Fruit fly (Drosophila melanogaster) whole organism, embryonic: ENCODE data around the gene T48.

ENCODE experiments used
- ATbp ChIP-seq: fragments of 200-800 bp; sonication (Bioruptor generic); optimal IDR thresholded peaks from 2 replicates; lab custom pipeline; 2017; ENCODE audit warnings: missing biosample characterization, mild to moderate bottlenecking, missing genetic modification characterization, missing genetic modification reagents
- CG11093 ChIP-seq: fragments of 200-800 bp; sonication (Bioruptor generic); IDR thresholded peaks from 3 replicates; pipeline ENCODE4 v1.3.6; 2022; ENCODE audit warnings: missing biosample characterization, missing genetic modification characterization
- CG11456 ChIP-seq: fragments of 200-800 bp; sonication (Bioruptor generic); IDR thresholded peaks from 3 replicates; pipeline ENCODE4 v1.3.6; 2022; ENCODE audit warnings: missing biosample characterization, missing genetic modification characterization
- CG12236 ChIP-seq: fragments of 200-800 bp; sonication (Bioruptor generic); optimal IDR thresholded peaks from 2 replicates; lab custom pipeline; 2016; ENCODE audit warnings: missing biosample characterization, missing genetic modification characterization
- CG13296 ChIP-seq: fragments of 200-800 bp; sonication (Bioruptor generic); optimal IDR thresholded peaks from 3 replicates; lab custom pipeline; 2018; ENCODE audit warnings: missing biosample characterization, mild to moderate bottlenecking, missing genetic modification characterization
- CG13424 ChIP-seq: fragments of 200-800 bp; sonication (Bioruptor generic); optimal IDR thresholded peaks from 2 replicates; lab custom pipeline; 2019; ENCODE audit warnings: missing biosample characterization, mild to moderate bottlenecking, missing genetic modification characterization, moderate library complexity
- CG15269 ChIP-seq: fragments of 200-800 bp; sonication (Bioruptor generic); optimal IDR thresholded peaks from 2 replicates; lab custom pipeline; 2018; ENCODE audit warnings: missing biosample characterization, mild to moderate bottlenecking, missing genetic modification characterization, moderate library complexity
- CG15601 ChIP-seq: fragments of 200-800 bp; sonication (Bioruptor generic); optimal IDR thresholded peaks from 3 replicates; lab custom pipeline; 2019; ENCODE audit warnings: missing biosample characterization, mild to moderate bottlenecking, missing genetic modification characterization, moderate library complexity
- CG1647 ChIP-seq: fragments of 200-800 bp; sonication (Bioruptor generic); optimal IDR thresholded peaks from 3 replicates; lab custom pipeline; 2016; ENCODE audit warnings: missing biosample characterization, missing genetic modification characterization
- CG16863 ChIP-seq: fragments of 200-800 bp; sonication (Bioruptor generic); optimal IDR thresholded peaks from 3 replicates; lab custom pipeline; 2016; ENCODE audit warnings: missing biosample characterization, missing genetic modification characterization
- CG30403 ChIP-seq: fragments of 200-800 bp; sonication (Bioruptor generic); optimal IDR thresholded peaks from 3 replicates; lab custom pipeline; 2016; ENCODE audit warnings: missing biosample characterization, missing genetic modification characterization
- CG33557 ChIP-seq: fragments of 200-800 bp; sonication (Bioruptor generic); optimal IDR thresholded peaks from 2 replicates; lab custom pipeline; 2019; ENCODE audit warnings: missing biosample characterization, mild to moderate bottlenecking, missing genetic modification characterization, moderate library complexity
- CG4360 ChIP-seq: fragments of 200-800 bp; sonication (Bioruptor generic); IDR thresholded peaks from 2 replicates; pipeline ENCODE4 v1.3.6; 2022; ENCODE audit warnings: missing biosample characterization, missing genetic modification characterization
- CG4707 ChIP-seq: fragments of 200-800 bp; sonication (Bioruptor generic); optimal IDR thresholded peaks from 2 replicates; lab custom pipeline; 2018; ENCODE audit warnings: missing biosample characterization, mild to moderate bottlenecking, missing genetic modification characterization, moderate library complexity
- CG4854 ChIP-seq: fragments of 200-800 bp; sonication (Bioruptor generic); optimal IDR thresholded peaks from 2 replicates; lab custom pipeline; 2016; ENCODE audit warnings: missing biosample characterization, missing genetic modification characterization, inconsistent platforms
- CG7745 ChIP-seq: fragments of 200-800 bp; sonication (Bioruptor generic); optimal IDR thresholded peaks from 2 replicates; lab custom pipeline; 2018; ENCODE audit warnings: missing biosample characterization, mild to moderate bottlenecking, missing genetic modification characterization, moderate library complexity
- CG7839 ChIP-seq: fragments of 200-800 bp; sonication (Bioruptor generic); optimal IDR thresholded peaks from 3 replicates; lab custom pipeline; 2018; ENCODE audit warnings: missing biosample characterization, mild to moderate bottlenecking, missing genetic modification characterization, moderate library complexity
- CG8924 ChIP-seq: fragments of 200-800 bp; optimal IDR thresholded peaks from 3 replicates; lab custom pipeline; 2019; ENCODE audit warnings: missing biosample characterization, mild to moderate bottlenecking, missing genetic modification characterization, moderate library complexity
- CG9876 ChIP-seq: fragments of 200-800 bp; sonication (Bioruptor generic); optimal IDR thresholded peaks from 2 replicates; lab custom pipeline; 2016; ENCODE audit warnings: missing biosample characterization, missing genetic modification characterization
- D ChIP-seq, 2 experiments: fragments of 200-800 bp in 1 of 2; fragments of >200 bp in 1 of 2; sonication (Bioruptor generic) in 1 of 2; optimal IDR thresholded peaks; 2 replicates in 1 of 2; 3 replicates in 1 of 2; lab custom pipeline; 2017; ENCODE audit warnings: mild to moderate bottlenecking in 1 of 2, missing biosample characterization in 1 of 2, missing genetic modification characterization in 1 of 2, missing genetic modification reagents in 1 of 2
- Dbx ChIP-seq: fragments of 200-800 bp; sonication (Bioruptor generic); IDR thresholded peaks from 3 replicates; pipeline ENCODE4 v1.3.6; 2022; ENCODE audit warnings: missing biosample characterization, missing genetic modification characterization
- Dek ChIP-seq: fragments of 200-800 bp; sonication (Bioruptor generic); optimal IDR thresholded peaks from 3 replicates; lab custom pipeline; 2019; ENCODE audit warnings: missing biosample characterization, mild to moderate bottlenecking, missing genetic modification characterization, moderate library complexity
- Dip3 ChIP-seq: fragments of 200-800 bp; sonication (Bioruptor generic); optimal IDR thresholded peaks from 3 replicates; lab custom pipeline; 2016; ENCODE audit warnings: missing biosample characterization, missing genetic modification characterization
- Elba2 ChIP-seq: fragments of 200-800 bp; sonication (Bioruptor generic); optimal IDR thresholded peaks from 3 replicates; lab custom pipeline; 2016; ENCODE audit warnings: missing biosample characterization, missing genetic modification characterization
- Ets97D ChIP-seq: fragments of 200-800 bp; sonication (Bioruptor generic); optimal IDR thresholded peaks from 3 replicates; lab custom pipeline; 2016; ENCODE audit warnings: missing biosample characterization, missing genetic modification characterization
- Fer3 ChIP-seq: fragments of 200-800 bp; sonication (Bioruptor generic); optimal IDR thresholded peaks from 2 replicates; lab custom pipeline; 2018; ENCODE audit warnings: missing biosample characterization, mild to moderate bottlenecking, missing genetic modification characterization, moderate library complexity
- HmgD ChIP-seq: fragments of 200-800 bp; sonication (Bioruptor generic); optimal IDR thresholded peaks from 3 replicates; lab custom pipeline; 2016; ENCODE audit warnings: missing biosample characterization, missing genetic modification characterization
- Hr78 ChIP-seq, 2 experiments: fragments of 200-800 bp in 1 of 2; fragments of >200 bp in 1 of 2; sonication (Bioruptor generic) in 1 of 2; optimal IDR thresholded peaks; 2 replicates each; lab custom pipeline; 2017 to 2019; ENCODE audit warnings: missing biosample characterization in 2 of 2, missing genetic modification characterization in 2 of 2, mild to moderate bottlenecking in 1 of 2, moderate library complexity in 1 of 2
- Kr ChIP-seq: fragments of 200-800 bp; sonication (Bioruptor generic); optimal IDR thresholded peaks from 2 replicates; lab custom pipeline; 2017; ENCODE audit warnings: missing biosample characterization, mild to moderate bottlenecking, missing genetic modification characterization
- Lim3 ChIP-seq: fragments of 200-800 bp; sonication (Bioruptor generic); IDR thresholded peaks from 2 replicates; pipeline ENCODE4 v1.3.6; 2022; ENCODE audit warnings: missing biosample characterization, missing genetic modification characterization
- Myb ChIP-seq: fragments of 200-800 bp; sonication (Bioruptor generic); optimal IDR thresholded peaks from 2 replicates; lab custom pipeline; 2016; ENCODE audit warnings: missing biosample characterization, missing genetic modification characterization
- NC2α ChIP-seq: fragments of 200-800 bp; sonication (Bioruptor generic); optimal IDR thresholded peaks from 2 replicates; lab custom pipeline; 2016; ENCODE audit warnings: missing biosample characterization, missing genetic modification characterization
- Neu2 ChIP-seq: fragments of 200-800 bp; sonication (Bioruptor generic); optimal IDR thresholded peaks from 3 replicates; lab custom pipeline; 2016; ENCODE audit warnings: missing biosample characterization, missing genetic modification characterization, borderline replicate concordance
- Oli ChIP-seq: fragments of 200-800 bp; sonication (Bioruptor generic); optimal IDR thresholded peaks from 2 replicates; lab custom pipeline; 2018; ENCODE audit warnings: missing biosample characterization, mild to moderate bottlenecking, missing genetic modification characterization, moderate library complexity
- Rx ChIP-seq: fragments of 200-800 bp; sonication (Bioruptor generic); IDR thresholded peaks from 2 replicates; pipeline ENCODE4 v1.3.6; 2022; ENCODE audit warnings: missing biosample characterization, missing genetic modification characterization
- Stat92E ChIP-seq, 3 experiments: fragments of >200 bp in 2 of 3; fragments of 200-800 bp in 1 of 3; sonication (Bioruptor generic) in 1 of 3; optimal IDR thresholded peaks; 2 replicates each; lab custom pipeline; 2017 to 2019; ENCODE audit warnings: missing biosample characterization in 3 of 3, missing genetic modification characterization in 3 of 3, mild to moderate bottlenecking in 1 of 3, moderate library complexity in 1 of 3
- ase ChIP-seq: fragments of 200-800 bp; sonication (Bioruptor generic); IDR thresholded peaks from 3 replicates; pipeline ENCODE4 v1.3.6; 2022; ENCODE audit warnings: missing biosample characterization, missing genetic modification characterization
- bigmax ChIP-seq: fragments of 200-800 bp; sonication (Bioruptor generic); optimal IDR thresholded peaks from 2 replicates; lab custom pipeline; 2018; ENCODE audit warnings: missing biosample characterization, mild to moderate bottlenecking, missing genetic modification characterization
- chinmo ChIP-seq: fragments of 200-800 bp; sonication (Bioruptor generic); IDR thresholded peaks from 4 replicates; pipeline ENCODE4 v1.3.6; 2022; ENCODE audit warnings: missing biosample characterization, missing genetic modification characterization; ENCODE audit not compliant: partially characterized antibody
- crc ChIP-seq: fragments of 200-800 bp; sonication (Bioruptor generic); optimal IDR thresholded peaks from 2 replicates; lab custom pipeline; 2016; ENCODE audit warnings: missing biosample characterization, missing genetic modification characterization
- dan ChIP-seq: fragments of 200-800 bp; sonication (Bioruptor generic); IDR thresholded peaks from 2 replicates; pipeline ENCODE4 v1.3.6; 2022; ENCODE audit warnings: missing biosample characterization, missing genetic modification characterization
- disco-r ChIP-seq: fragments of 200-800 bp; sonication (Bioruptor generic); optimal IDR thresholded peaks from 2 replicates; lab custom pipeline; 2016; ENCODE audit warnings: missing biosample characterization, missing genetic modification characterization
- ems ChIP-seq: fragments of 200-800 bp; sonication (Bioruptor generic); optimal IDR thresholded peaks from 3 replicates; lab custom pipeline; 2016; ENCODE audit warnings: missing biosample characterization, missing genetic modification characterization
- gem ChIP-seq: fragments of 200-800 bp; sonication (Bioruptor generic); optimal IDR thresholded peaks from 2 replicates; lab custom pipeline; 2019; ENCODE audit warnings: missing biosample characterization, mild to moderate bottlenecking, missing genetic modification characterization, moderate library complexity
- grn ChIP-seq: fragments of 200-800 bp; sonication (Bioruptor generic); optimal IDR thresholded peaks from 3 replicates; lab custom pipeline; 2017; ENCODE audit warnings: missing biosample characterization, missing genetic modification characterization
- ham ChIP-seq: fragments of 200-800 bp; sonication (Bioruptor generic); IDR thresholded peaks from 2 replicates; pipeline ENCODE4 v1.3.6; 2022; ENCODE audit warnings: missing biosample characterization, missing genetic modification characterization
- insv ChIP-seq, 2 experiments: fragments of 200-800 bp; sonication (Bioruptor generic); optimal IDR thresholded peaks; 3 replicates each; lab custom pipeline; 2016 to 2018; ENCODE audit warnings: missing biosample characterization in 2 of 2, missing genetic modification characterization in 2 of 2
- repo ChIP-seq: fragments of 200-800 bp; sonication (Bioruptor generic); optimal IDR thresholded peaks from 2 replicates; lab custom pipeline; 2016; ENCODE audit warnings: missing biosample characterization, missing genetic modification characterization
- scrt ChIP-seq: fragments of 200-800 bp; sonication (Bioruptor generic); optimal IDR thresholded peaks from 2 replicates; lab custom pipeline; 2018; ENCODE audit warnings: missing biosample characterization, mild to moderate bottlenecking, missing genetic modification characterization, moderate library complexity

Gene T48

DNA sequence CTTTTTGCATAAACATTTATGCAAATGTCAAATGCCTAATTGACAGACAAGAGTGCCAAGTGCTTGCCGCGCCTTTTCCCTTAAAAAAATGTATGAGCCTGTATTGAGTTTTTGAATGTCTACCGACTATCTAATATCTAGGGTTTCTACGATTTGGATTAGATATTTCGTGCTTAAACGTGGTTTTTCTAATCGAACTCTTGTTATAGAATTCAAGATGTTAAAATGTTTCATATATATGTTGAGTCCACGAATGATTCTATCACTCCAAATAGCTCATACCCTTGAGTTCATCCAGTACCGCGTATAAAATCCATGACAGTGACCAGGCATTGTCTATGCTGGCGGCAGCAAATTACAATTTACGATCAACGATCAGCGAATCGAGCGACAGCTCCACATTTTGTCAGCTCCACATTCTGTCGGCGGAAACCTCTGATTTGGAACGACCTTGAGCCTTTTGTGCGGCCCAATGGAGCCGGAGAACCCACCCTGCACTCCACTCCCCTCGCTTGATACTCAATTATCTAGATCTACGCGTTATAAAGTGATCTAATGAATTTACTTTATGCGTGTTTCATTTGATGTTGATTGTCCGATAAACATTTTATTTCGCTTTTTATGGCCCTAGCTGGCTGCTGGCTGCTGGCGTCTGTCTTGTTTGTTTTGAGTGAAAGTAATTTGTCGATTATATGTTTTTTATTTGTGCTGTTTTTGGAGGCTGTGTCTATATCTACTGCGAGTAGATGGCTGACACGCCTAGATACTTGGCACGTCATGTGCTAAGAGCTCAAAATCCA lies 25.4 kb downstream of the T48 start (continued):
- TF ChIP-seq Stat92E (GFP tag; optimal IDR thresholded peaks at IDR 0.05; lab: Kevin White, UChicago), result no peak
- no peak for TF ChIP-seq Kr (GFP tag; lab: Kevin White, UChicago)
- peak; percentile 26 for TF ChIP-seq CG15269 (tag; lab: Kevin White, UChicago)
- TF ChIP-seq CG13296 (GFP tag; lab: Kevin White, UChicago), result no peak
- no peak for TF ChIP-seq Dip3
- no peak for TF ChIP-seq Hr78 (GFP tag; optimal IDR thresholded peaks at IDR 0.05; lab: Kevin White, UChicago)
- TF ChIP-seq Neu2 (GFP tag; lab: Kevin White, UChicago), result no peak
- TF ChIP-seq CG11456, result 0 out of 3 replicates have a peak, but pooled peaks have one; percentile 51
- no peak for TF ChIP-seq ham (GFP tag; lab: Robert Waterston, UW)
- TF ChIP-seq ems (GFP tag; lab: Kevin White, UChicago), result no peak
- no peak for TF ChIP-seq D (optimal IDR thresholded peaks at IDR 0.05; lab: Kevin White, UChicago)
- no peak for TF ChIP-seq D (GFP tag; optimal IDR thresholded peaks at IDR 0.05; lab: Kevin White, UChicago)
- TF ChIP-seq CG4360 (GFP tag; lab: Robert Waterston, UW), result no peak
- TF ChIP-seq crc, result no peak
- TF ChIP-seq ase (GFP tag; lab: Robert Waterston, UW), result no peak
- TF ChIP-seq Dbx, result peak; percentile 51; the same call in 1 of the 3 replicates
- TF ChIP-seq CG7745 (tag; lab: Kevin White, UChicago), result no peak
- no peak for TF ChIP-seq CG9876
- TF ChIP-seq scrt, result no peak
- no peak for TF ChIP-seq Lim3 (GFP tag; lab: Robert Waterston, UW)
- no peak for TF ChIP-seq CG1647 (GFP tag; lab: Kevin White, UChicago)
- no peak for TF ChIP-seq CG13424 (tag; lab: Kevin White, UChicago)
- TF ChIP-seq chinmo (GFP tag; lab: Robert Waterston, UW), result peak; percentile 82; the same call in 1 of the 4 replicates
- TF ChIP-seq Elba2 (GFP tag; lab: Kevin White, UChicago), result no peak
- TF ChIP-seq CG4707, result no peak
- TF ChIP-seq CG16863 (GFP tag; lab: Kevin White, UChicago), result no peak
- TF ChIP-seq Myb (GFP tag; lab: Kevin White, UChicago), result no peak
- peak; percentile 15 for TF ChIP-seq CG7839 (tag; lab: Kevin White, UChicago)
- TF ChIP-seq gem (tag; lab: Kevin White, UChicago), result no peak
- no peak for TF ChIP-seq CG12236 (GFP tag; lab: Kevin White, UChicago)
- TF ChIP-seq Fer3 (tag; lab: Kevin White, UChicago), result no peak
- no peak for TF ChIP-seq repo (GFP tag; lab: Kevin White, UChicago)
- TF ChIP-seq CG30403, result peak; percentile 22
- TF ChIP-seq CG4854 (GFP tag; lab: Kevin White, UChicago), result no peak
- no peak for TF ChIP-seq disco-r (GFP tag; lab: Kevin White, UChicago)
- no peak for TF ChIP-seq ATbp (GFP tag; lab: Kevin White, UChicago)
- TF ChIP-seq grn, result peak; percentile 86
- no peak for TF ChIP-seq insv (GFP tag; optimal IDR thresholded peaks at IDR 0.05; lab: Kevin White, UChicago)
- no peak for TF ChIP-seq Ets97D (GFP tag; lab: Kevin White, UChicago)
- no peak for TF ChIP-seq dan (GFP tag; lab: Robert Waterston, UW)
- TF ChIP-seq NC2α (GFP tag; lab: Kevin White, UChicago), result no peak
- no peak for TF ChIP-seq CG15601 (tag; lab: Kevin White, UChicago)
- TF ChIP-seq bigmax (GFP tag; lab: Kevin White, UChicago), result no peak
- TF ChIP-seq CG8924, result no peak
- TF ChIP-seq CG11093 (GFP tag; lab: Robert Waterston, UW), result no peak
- no peak for TF ChIP-seq Rx (GFP tag; lab: Robert Waterston, UW)
- TF ChIP-seq CG33557, result no peak
- TF ChIP-seq Oli (tag; lab: Kevin White, UChicago), result no peak
- TF ChIP-seq HmgD (GFP tag; lab: Kevin White, UChicago), result no peak
- TF ChIP-seq Dek (tag; lab: Kevin White, UChicago), result no peak
